Fruit fly (Drosophila melanogaster): ENCODE data around the gene Fim.

DNA sequence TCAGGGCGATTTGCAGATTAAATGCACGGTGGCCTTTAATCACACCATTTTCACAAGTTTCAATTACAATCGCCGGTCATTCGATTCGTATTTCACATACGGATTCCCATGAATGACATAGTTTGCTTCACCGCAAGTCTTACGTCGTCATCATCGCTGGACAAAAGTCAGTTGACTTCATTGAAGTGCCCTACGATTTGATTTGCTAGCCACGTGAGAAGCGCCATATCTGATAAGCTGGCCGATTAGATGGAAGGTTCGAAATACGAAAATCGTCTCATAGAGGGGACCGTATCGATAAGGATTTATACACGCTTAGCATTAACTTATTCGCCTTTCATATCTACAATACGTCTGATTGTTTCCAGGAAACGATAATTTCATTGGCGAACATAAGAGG lies 16.7 kb downstream of the Fim start:
- TF ChIP-seq CG4496 (GFP tag; IDR thresholded peaks at IDR 0.05) (no peak), CG8301 (tag; optimal IDR thresholded peaks at IDR 0.05) (no peak), Pif1A (GFP tag; optimal IDR thresholded peaks at IDR 0.05) (no peak), CG14655 (GFP tag; optimal IDR thresholded peaks at IDR 0.05) (no peak), CG9948 (tag; optimal IDR thresholded peaks at IDR 0.05) (no peak), Ets98B (GFP tag; IDR thresholded peaks at IDR 0.05) (no peak), CG34367 (tag; optimal IDR thresholded peaks at IDR 0.05) (no peak), CG8159 (tag; optimal IDR thresholded peaks at IDR 0.05) (no peak), D1 (tag; optimal IDR thresholded peaks at IDR 0.05) (no peak), CG13204 (GFP tag; optimal IDR thresholded peaks at IDR 0.05) (no peak), Pif1B (GFP tag; optimal IDR thresholded peaks at IDR 0.05) (no peak)

Data from whole organism, pupa.